Fruit fly (Drosophila melanogaster) S2 (cell line): ENCODE results near the gene CG14854.

Experiments
- CG8478 ChIP-seq: fragments of >200 bp; optimal IDR thresholded peaks from 2 replicates; lab custom pipeline; 2018
- CTCF ChIP-seq, 2 experiments: fragments of >200 bp; optimal IDR thresholded peaks; 2 replicates each; lab custom pipeline; 2018

dm6 chr3R:14590753-14591535, 31.1 kb upstream of the CG14854 start:
- TF ChIP-seq CG8478 (lab: Kevin White, UChicago), result no peak
- TF ChIP-seq CTCF (optimal IDR thresholded peaks at IDR 0.05; lab: Kevin White, UChicago), result no peak
